Worm (Caenorhabditis elegans) whole organism, young adult: ENCODE results near the gene F29A7.3.

Source experiments
- B0261.1 ChIP-seq: sonication (generic microtip); optimal IDR thresholded peaks from 2 replicates; lab custom pipeline; 2016; ENCODE audit warnings: mild to moderate bottlenecking, missing genetic modification characterization, moderate library complexity, missing compliant biosample characterization
- B0336.3 ChIP-seq: fragments of 200-800 bp; sonication (Bioruptor generic); IDR thresholded peaks from 2 replicates; pipeline ENCODE4 v1.3.6; 2022; ENCODE audit warnings: missing genetic modification characterization, missing compliant biosample characterization
- F23B12.7 ChIP-seq: sonication (generic microtip); optimal IDR thresholded peaks from 2 replicates; lab custom pipeline; 2017; ENCODE audit warnings: missing genetic modification characterization, mild to moderate bottlenecking, missing compliant biosample characterization, antibody characterized with exemption, moderate library complexity; ENCODE audit not compliant: insufficient read depth
- F39B2.1 ChIP-seq: fragments of 200-800 bp; sonication (Bioruptor generic); IDR thresholded peaks from 2 replicates; pipeline ENCODE4 v1.3.6; 2022; ENCODE audit warnings: missing genetic modification reagents, missing genetic modification characterization, missing compliant biosample characterization
- F55B11.4 ChIP-seq: sonication (generic microtip); optimal IDR thresholded peaks from 2 replicates; lab custom pipeline; 2016; ENCODE audit warnings: missing compliant biosample characterization, missing genetic modification characterization, borderline replicate concordance; ENCODE audit not compliant: insufficient read depth
- F57C9.4 ChIP-seq: sonication (generic microtip); optimal IDR thresholded peaks from 2 replicates; lab custom pipeline; 2017; ENCODE audit warnings: mild to moderate bottlenecking, missing genetic modification characterization, missing compliant biosample characterization
- K11D2.4 ChIP-seq: fragments of 200-800 bp; sonication (Bioruptor generic); IDR thresholded peaks from 2 replicates; pipeline ENCODE4 v1.3.6; 2022; ENCODE audit warnings: missing genetic modification reagents, missing genetic modification characterization, missing compliant biosample characterization
- K12H6.12 ChIP-seq: fragments of 200-800 bp; sonication (Bioruptor generic); optimal IDR thresholded peaks from 2 replicates; lab custom pipeline; 2018; ENCODE audit warnings: mild to moderate bottlenecking, missing genetic modification characterization, missing compliant biosample characterization
- T26A5.8 ChIP-seq: sonication (generic microtip); optimal IDR thresholded peaks from 2 replicates; lab custom pipeline; 2016; ENCODE audit warnings: missing genetic modification characterization, missing compliant biosample characterization
- Y56A3A.18 ChIP-seq: fragments of 200-800 bp; sonication (Bioruptor generic); IDR thresholded peaks from 2 replicates; pipeline ENCODE4 v1.3.6; 2022; ENCODE audit warnings: missing genetic modification reagents, missing genetic modification characterization, missing compliant biosample characterization
- ama-1 ChIP-seq, 3 experiments: fragments of 150-350 bp in 1 of 3; sonication (generic microtip) in 2 of 3; optimal IDR thresholded peaks; 2 replicates each; lab custom pipeline; 2014 to 2018; ENCODE audit warnings: missing biosample characterization in 2 of 3, missing genetic modification characterization in 2 of 3, missing genetic modification reagents in 2 of 3
- aptf-2 ChIP-seq: fragments of 200-800 bp; sonication (Bioruptor generic); conservative IDR thresholded peaks from 2 replicates; pipeline ENCODE4 v1.3.6; 2022; ENCODE audit warnings: missing genetic modification reagents, missing genetic modification characterization, missing compliant biosample characterization
- athp-1 ChIP-seq: sonication (generic microtip); optimal IDR thresholded peaks from 2 replicates; lab custom pipeline; 2017; ENCODE audit warnings: mild to moderate bottlenecking, missing genetic modification characterization, missing compliant biosample characterization
- attf-5 ChIP-seq: fragments of 200-800 bp; sonication (Bioruptor generic); optimal IDR thresholded peaks from 2 replicates; lab custom pipeline; 2018; ENCODE audit warnings: mild to moderate bottlenecking, missing genetic modification characterization, missing compliant biosample characterization
- bed-1 ChIP-seq: fragments of 200-800 bp; sonication (Bioruptor generic); IDR thresholded peaks from 2 replicates; pipeline ENCODE4 v1.3.6; 2022; ENCODE audit warnings: missing genetic modification reagents, missing genetic modification characterization, missing compliant biosample characterization
- ceh-91 ChIP-seq: fragments of 200-800 bp; sonication (Bioruptor generic); IDR thresholded peaks from 2 replicates; pipeline ENCODE4 v1.3.6; 2022; ENCODE audit warnings: missing genetic modification reagents, missing genetic modification characterization, missing compliant biosample characterization
- ekl-4 ChIP-seq: fragments of 200-800 bp; sonication (Bioruptor generic); IDR thresholded peaks from 2 replicates; pipeline ENCODE4 v1.3.6; 2022; ENCODE audit warnings: missing genetic modification reagents, missing genetic modification characterization, missing compliant biosample characterization
- ets-4 ChIP-seq: fragments of 200-800 bp; sonication (Bioruptor generic); optimal IDR thresholded peaks from 2 replicates; lab custom pipeline; 2018; ENCODE audit warnings: mild to moderate bottlenecking, missing genetic modification characterization, missing compliant biosample characterization
- him-1 ChIP-seq: sonication (generic microtip); optimal IDR thresholded peaks from 2 replicates; lab custom pipeline; 2016; ENCODE audit warnings: missing genotype, missing genetic modification reagents, missing genetic modification characterization, missing compliant biosample characterization
- hlh-26 ChIP-seq: fragments of 200-800 bp; sonication (Bioruptor generic); conservative IDR thresholded peaks from 2 replicates; pipeline ENCODE4 v1.3.6; 2022; ENCODE audit warnings: missing genetic modification reagents, missing genetic modification characterization, missing compliant biosample characterization
- hmg-1.2 ChIP-seq: fragments of 200-800 bp; sonication (Bioruptor generic); IDR thresholded peaks from 2 replicates; pipeline ENCODE4 v1.3.6; 2022; ENCODE audit warnings: missing genetic modification reagents, missing genetic modification characterization, missing compliant biosample characterization
- hrde-1 ChIP-seq: sonication (generic microtip); optimal IDR thresholded peaks from 2 replicates; lab custom pipeline; 2016; ENCODE audit warnings: missing genetic modification characterization, mild to moderate bottlenecking, missing compliant biosample characterization, moderate library complexity, missing genotype, missing genetic modification reagents, borderline replicate concordance
- lag-1 ChIP-seq: fragments of 200-800 bp; sonication (Bioruptor generic); IDR thresholded peaks from 2 replicates; pipeline ENCODE4 v1.3.6; 2022; ENCODE audit warnings: missing genetic modification reagents, missing genetic modification characterization, missing compliant biosample characterization
- let-526 ChIP-seq: fragments of 200-800 bp; sonication (Bioruptor generic); IDR thresholded peaks from 2 replicates; pipeline ENCODE4 v1.3.6; 2022; ENCODE audit warnings: missing genetic modification reagents, missing genetic modification characterization, missing compliant biosample characterization
- let-607 ChIP-seq, 2 experiments: fragments of 200-800 bp in 1 of 2; sonication (Bioruptor generic) in 1 of 2; sonication (generic microtip) in 1 of 2; optimal IDR thresholded peaks; 2 replicates each; lab custom pipeline; 2016 to 2018; ENCODE audit warnings: mild to moderate bottlenecking in 2 of 2, missing compliant biosample characterization in 2 of 2, missing genetic modification characterization in 2 of 2, moderate library complexity in 2 of 2, missing genotype in 1 of 2
- lin-40 ChIP-seq: sonication (generic microtip); optimal IDR thresholded peaks from 2 replicates; lab custom pipeline; 2016; ENCODE audit warnings: missing genetic modification characterization, mild to moderate bottlenecking, missing compliant biosample characterization, missing genotype, missing genetic modification reagents
- lsl-1 ChIP-seq: fragments of 200-800 bp; sonication (Bioruptor generic); optimal IDR thresholded peaks from 2 replicates; lab custom pipeline; 2018; ENCODE audit warnings: mild to moderate bottlenecking, missing genetic modification characterization, moderate library complexity, missing compliant biosample characterization
- madf-6 ChIP-seq: fragments of 200-800 bp; sonication (Bioruptor generic); IDR thresholded peaks from 2 replicates; pipeline ENCODE4 v1.3.6; 2022; ENCODE audit warnings: missing genetic modification reagents, missing genetic modification characterization, missing compliant biosample characterization
- mcd-1 ChIP-seq: fragments of 200-800 bp; sonication (Bioruptor generic); IDR thresholded peaks from 2 replicates; pipeline ENCODE4 v1.3.6; 2022; ENCODE audit warnings: missing genetic modification reagents, missing genetic modification characterization, missing compliant biosample characterization
- nhr-80 ChIP-seq: sonication (generic microtip); optimal IDR thresholded peaks from 2 replicates; lab custom pipeline; 2016; ENCODE audit warnings: missing genetic modification characterization, missing compliant biosample characterization
- nhr-90 ChIP-seq: sonication (generic microtip); optimal IDR thresholded peaks from 2 replicates; lab custom pipeline; 2016; ENCODE audit warnings: missing genotype, mild to moderate bottlenecking, missing genetic modification characterization, missing compliant biosample characterization
- pbrm-1 ChIP-seq: fragments of 200-800 bp; sonication (Bioruptor generic); IDR thresholded peaks from 2 replicates; pipeline ENCODE4 v1.3.6; 2022; ENCODE audit warnings: missing genetic modification reagents, missing genetic modification characterization, missing compliant biosample characterization
- snpc-1.3 ChIP-seq: sonication (generic microtip); optimal IDR thresholded peaks from 2 replicates; lab custom pipeline; 2017; ENCODE audit warnings: missing genetic modification characterization, mild to moderate bottlenecking, missing compliant biosample characterization, antibody characterized with exemption, moderate library complexity, missing genotype, missing genetic modification reagents; ENCODE audit not compliant: insufficient read depth
- snpc-4 ChIP-seq, 5 experiments: fragments of 150-350 bp in 1 of 5; sonication (generic microtip) in 4 of 5; optimal IDR thresholded peaks; 2 replicates each; lab custom pipeline; 2014 to 2018; ENCODE audit warnings: missing genetic modification characterization in 5 of 5, missing biosample characterization in 3 of 5, antibody characterized with exemption in 2 of 5, mild to moderate bottlenecking in 2 of 5, missing compliant biosample characterization in 2 of 5, missing genotype in 2 of 5, moderate library complexity in 2 of 5, missing genetic modification reagents in 1 of 5
- tlf-1 ChIP-seq: fragments of 200-800 bp; sonication (Bioruptor generic); optimal IDR thresholded peaks from 2 replicates; lab custom pipeline; 2018; ENCODE audit warnings: mild to moderate bottlenecking, missing genetic modification characterization, missing compliant biosample characterization
- unc-62 ChIP-seq: fragments of 150-350 bp; optimal IDR thresholded peaks from 2 replicates; lab custom pipeline; 2014; ENCODE audit warnings: missing biosample characterization, missing genetic modification reagents, missing genetic modification characterization
- zfh-2 ChIP-seq: fragments of 200-800 bp; sonication (Bioruptor generic); conservative IDR thresholded peaks from 2 replicates; pipeline ENCODE4 v1.3.6; 2022; ENCODE audit warnings: missing genetic modification reagents, missing genetic modification characterization, missing compliant biosample characterization
- zim-3 ChIP-seq: sonication (generic microtip); optimal IDR thresholded peaks from 2 replicates; lab custom pipeline; 2017; ENCODE audit warnings: mild to moderate bottlenecking, missing genetic modification characterization, moderate library complexity, missing compliant biosample characterization
- ztf-25 ChIP-seq: fragments of 200-800 bp; sonication (Bioruptor generic); IDR thresholded peaks from 2 replicates; pipeline ENCODE4 v1.3.6; 2022; ENCODE audit warnings: missing genetic modification reagents, missing genetic modification characterization, missing compliant biosample characterization
- ztf-26 ChIP-seq: sonication (generic microtip); optimal IDR thresholded peaks from 2 replicates; lab custom pipeline; 2017; ENCODE audit warnings: missing genetic modification characterization, missing compliant biosample characterization

F29A7.3 gene

ce11 chrII:2742251-2742650, 10.8 kb upstream of the F29A7.3 start, which contains the start of gene T05A8.7:
TSS of gene T05A8.7 (minus strand) at chrII:2742351.
- TF ChIP-seq F23B12.7 (tag; lab: Kevin White, UChicago) = no peak
- TF ChIP-seq nhr-80 (tag; lab: Kevin White, UChicago) = no peak
- TF ChIP-seq him-1 (tag; lab: Kevin White, UChicago) = no peak
- TF ChIP-seq F39B2.1 (GFP tag; lab: Robert Waterston, UW) = no peak
- no peak for TF ChIP-seq let-526 (GFP tag; lab: Robert Waterston, UW)
- no peak for TF ChIP-seq K11D2.4 (GFP tag; lab: Robert Waterston, UW)
- TF ChIP-seq madf-6 (GFP tag; lab: Robert Waterston, UW) = no peak
- no peak for TF ChIP-seq aptf-2 (GFP tag; lab: Robert Waterston, UW)
- no peak for TF ChIP-seq let-607 (tag; optimal IDR thresholded peaks at IDR 0.05; lab: Kevin White, UChicago)
- no peak for TF ChIP-seq F57C9.4
- TF ChIP-seq snpc-1.3 (tag; lab: Kevin White, UChicago) = no peak
- TF ChIP-seq attf-5 (GFP tag; lab: Kevin White, UChicago) = no peak
- no peak for TF ChIP-seq ztf-26 (tag; lab: Kevin White, UChicago)
- TF ChIP-seq ztf-25 (GFP tag; lab: Robert Waterston, UW) = no peak
- no peak for TF ChIP-seq B0261.1 (tag; lab: Kevin White, UChicago)

- TF ChIP-seq K12H6.12 (tag; lab: Kevin White, UChicago) = peak; percentile 23
- 0 out of 2 replicates have a peak, but pooled peaks have one; percentile 37 for TF ChIP-seq mcd-1 (GFP tag; lab: Robert Waterston, UW)
- TF ChIP-seq hmg-1.2 (GFP tag; lab: Robert Waterston, UW) = peak; percentile 57; the same call in 1 of the 2 replicates
- TF ChIP-seq F55B11.4 (tag; lab: Kevin White, UChicago) = no peak
- peak; percentile 57 for TF ChIP-seq snpc-4 (GFP tag; optimal IDR thresholded peaks at IDR 0.05; lab: Kevin White, UChicago)
- TF ChIP-seq snpc-4 (tag; optimal IDR thresholded peaks at IDR 0.05; lab: Kevin White, UChicago) = peak in 3 of 4 experiments; percentile 40 to 66 (median 52)
- TF ChIP-seq attf-5 (GFP tag; lab: Kevin White, UChicago) = peak; percentile 2
- TF ChIP-seq bed-1 = no peak
- peak; percentile 46; the same call in 1 of the 2 replicates for TF ChIP-seq zfh-2 (GFP tag; lab: Robert Waterston, UW)
Measured at ce11 chrII:2747956-2748621, 5.0 kb upstream of the F29A7.3 start.

ce11 chrII:2749595-2750048, 3.5 kb upstream of the F29A7.3 start, which contains the start of gene F29A7.4:
TSS of gene F29A7.4 (plus strand) at chrII:2749998.
- TF ChIP-seq ama-1 (optimal IDR thresholded peaks at IDR 0.05; lab: Kevin White, UChicago) (no peak), ama-1 (GFP tag; optimal IDR thresholded peaks at IDR 0.05; lab: Kevin White, UChicago) (no peak), hlh-26 (GFP tag; lab: Robert Waterston, UW) (no peak), unc-62 (GFP tag; lab: Kevin White, UChicago) (no peak)

ce11 chrII:2751278-2751677, 1.8 kb upstream of the F29A7.3 start:
- TF ChIP-seq T26A5.8 (tag; lab: Kevin White, UChicago) (no peak), Y56A3A.18 (GFP tag; lab: Robert Waterston, UW) (no peak), zim-3 (tag; lab: Kevin White, UChicago) (no peak), lsl-1 (GFP tag; lab: Kevin White, UChicago) (no peak), snpc-4 (GFP tag; optimal IDR thresholded peaks at IDR 0.05; lab: Kevin White, UChicago) (no peak), snpc-4 (tag; optimal IDR thresholded peaks at IDR 0.05; lab: Kevin White, UChicago) (no peak), lag-1 (GFP tag; lab: Robert Waterston, UW) (no peak), tlf-1 (GFP tag; lab: Kevin White, UChicago) (no peak), ceh-91 (GFP tag; lab: Robert Waterston, UW) (no peak), ets-4 (no peak), ekl-4 (0 out of 2 replicates have a peak, but pooled peaks have one; percentile 21), hrde-1 (peak; percentile 19), lin-40 (no peak), nhr-90 (tag; lab: Kevin White, UChicago) (no peak), pbrm-1 (GFP tag; lab: Robert Waterston, UW) (0 out of 2 replicates have a peak, but pooled peaks have one; percentile 8), athp-1 (tag; lab: Kevin White, UChicago) (peak; percentile 21), B0336.3 (peak; percentile 51; the same call in 1 of the 2 replicates)
